ENCODE assay signal across 4 worm cellular contexts in genomic region chrX:11093985-11094593, ce11.
A peak's percentile ranks its signal among the peaks of the same experiment; 100 is the strongest.
TF ChIP-seq lines count a peak whose summit lies in the region.

No protein-coding gene starts in this region.

TF ChIP-seq in whole organism, L2 larva, 48 proteins besides CTCF, POLR2A, EP300 and RAD21 (continues in another document):
- TF ChIP-seq elt-1 (tag; optimal IDR thresholded peaks at IDR 0.05; lab: Kevin White, UChicago) (peak; percentile 54), alr-1 (tag; optimal IDR thresholded peaks at IDR 0.05; lab: Kevin White, UChicago) (peak; percentile 61), nhr-129 (tag; optimal IDR thresholded peaks at IDR 0.05; lab: Kevin White, UChicago) (peak; percentile 100), nhr-12 (tag; optimal IDR thresholded peaks at IDR 0.05; lab: Kevin White, UChicago) (peak; percentile 75), fos-1 (tag; optimal IDR thresholded peaks at IDR 0.05; lab: Kevin White, UChicago) (peak; percentile 100), mab-5 (tag; optimal IDR thresholded peaks at IDR 0.05; lab: Kevin White, UChicago) (peak; percentile 99), sem-4 (tag; optimal IDR thresholded peaks at IDR 0.05; lab: Kevin White, UChicago) (peak; percentile 99), sma-3 (GFP tag; optimal IDR thresholded peaks at IDR 0.05; lab: Kevin White, UChicago) (peak; percentile 100), F13H6.1 (tag; optimal IDR thresholded peaks at IDR 0.05; lab: Kevin White, UChicago) (peak; percentile 100), blmp-1 (tag; optimal IDR thresholded peaks at IDR 0.05; lab: Kevin White, UChicago; ENCODE audit: insufficient read depth) (peak; percentile 88), ceh-16 (tag; optimal IDR thresholded peaks at IDR 0.05; lab: Kevin White, UChicago) (peak; percentile 95), unc-55 (GFP tag; optimal IDR thresholded peaks at IDR 0.05; lab: Kevin White, UChicago) (peak; percentile 100), lin-13 (GFP tag; optimal IDR thresholded peaks at IDR 0.05; lab: Kevin White, UChicago) (peak; percentile 99), R02D3.7 (tag; optimal IDR thresholded peaks at IDR 0.05; lab: Kevin White, UChicago) (peak; percentile 89), mbf-1 (tag; optimal IDR thresholded peaks at IDR 0.05; lab: Kevin White, UChicago) (peak; percentile 82), nhr-25 (tag; optimal IDR thresholded peaks at IDR 0.05; lab: Kevin White, UChicago) (peak; percentile 99), ama-1 (optimal IDR thresholded peaks at IDR 0.05; lab: Kevin White, UChicago) (peak; percentile 66), peb-1 (tag; optimal IDR thresholded peaks at IDR 0.05; lab: Kevin White, UChicago) (peak; percentile 26), ztf-1 (GFP tag; conservative IDR thresholded peaks at IDR 0.05; lab: Robert Waterston, UW) (peak; percentile 93; the same call in 1 of the 2 replicates), lin-11 (tag; optimal IDR thresholded peaks at IDR 0.05; lab: Kevin White, UChicago) (peak; percentile 100), nhr-6 (tag; optimal IDR thresholded peaks at IDR 0.05; lab: Kevin White, UChicago) (peak; percentile 99), ZK546.5 (tag; optimal IDR thresholded peaks at IDR 0.05; lab: Kevin White, UChicago) (peak; percentile 90)

TF ChIP-seq in whole organism, L4 larva, 104 proteins besides CTCF, POLR2A, EP300 and RAD21 (continues in another document):
- TF ChIP-seq madf-9 (GFP tag; conservative IDR thresholded peaks at IDR 0.05; lab: Robert Waterston, UW), result peak; percentile 99
- TF ChIP-seq lsy-2 (tag; optimal IDR thresholded peaks at IDR 0.05; lab: Kevin White, UChicago), result peak; percentile 98
- TF ChIP-seq ama-1 (optimal IDR thresholded peaks at IDR 0.05; lab: Kevin White, UChicago), result no peak
- peak; percentile 97 to 99 for TF ChIP-seq daf-16 (GFP tag; optimal IDR thresholded peaks at IDR 0.05; lab: Kevin White, UChicago)
- peak; percentile 98 for TF ChIP-seq daf-16 (tag; optimal IDR thresholded peaks at IDR 0.05; lab: Kevin White, UChicago)
- no peak for TF ChIP-seq set-16 (GFP tag; IDR thresholded peaks at IDR 0.05; lab: Robert Waterston, UW)
- peak; percentile 98 for TF ChIP-seq nhr-48 (tag; optimal IDR thresholded peaks at IDR 0.05; lab: Kevin White, UChicago)
- TF ChIP-seq ZK337.2 (GFP tag; IDR thresholded peaks at IDR 0.05; lab: Robert Waterston, UW), result peak; percentile 94
- peak; percentile 68 for TF ChIP-seq unc-130 (GFP tag; optimal IDR thresholded peaks at IDR 0.05; lab: Kevin White, UChicago)
- peak; percentile 95 for TF ChIP-seq ztf-7 (tag; optimal IDR thresholded peaks at IDR 0.05; lab: Kevin White, UChicago)
- TF ChIP-seq madf-5 (GFP tag; IDR thresholded peaks at IDR 0.05; lab: Robert Waterston, UW), result peak; percentile 74 to 93
- peak; percentile 90 for TF ChIP-seq dmd-8 (GFP tag; IDR thresholded peaks at IDR 0.05; lab: Robert Waterston, UW)
- TF ChIP-seq mdt-29 (GFP tag; IDR thresholded peaks at IDR 0.05; lab: Robert Waterston, UW), result peak; percentile 97
- peak; percentile 100 for TF ChIP-seq aha-1 (tag; lab: Kevin White, UChicago)
- peak; percentile 97 for TF ChIP-seq lin-1 (GFP tag; IDR thresholded peaks at IDR 0.05; lab: Robert Waterston, UW)
- peak; percentile 24 for TF ChIP-seq daf-12 (tag; optimal IDR thresholded peaks at IDR 0.05; lab: Kevin White, UChicago)
- TF ChIP-seq nhr-102 (tag; optimal IDR thresholded peaks at IDR 0.05; lab: Kevin White, UChicago), result peak; percentile 100
- peak; percentile 36 for TF ChIP-seq R02D3.7 (tag; optimal IDR thresholded peaks at IDR 0.05; lab: Kevin White, UChicago)
- peak; percentile 28 for TF ChIP-seq ceh-62 (tag; optimal IDR thresholded peaks at IDR 0.05; lab: Kevin White, UChicago)
- peak; percentile 61 for TF ChIP-seq cey-2 (tag; optimal IDR thresholded peaks at IDR 0.05; lab: Kevin White, UChicago; ENCODE audit: borderline replicate concordance, insufficient read depth)
- peak; percentile 100 for TF ChIP-seq ceh-28 (tag; optimal IDR thresholded peaks at IDR 0.05; lab: Kevin White, UChicago)
- peak; percentile 96 for TF ChIP-seq arid-1 (GFP tag; conservative IDR thresholded peaks at IDR 0.05; lab: Robert Waterston, UW)
- TF ChIP-seq ZK546.5 (tag; optimal IDR thresholded peaks at IDR 0.05; lab: Kevin White, UChicago), result peak; percentile 67 to 83
- peak; percentile 100 for TF ChIP-seq fkh-10 (GFP tag; optimal IDR thresholded peaks at IDR 0.05; lab: Kevin White, UChicago)

TF ChIP-seq in whole organism, late embryonic, 69 proteins besides CTCF, POLR2A, EP300 and RAD21 (continues in another document):
- TF ChIP-seq ceh-14 (tag; optimal IDR thresholded peaks at IDR 0.05; lab: Kevin White, UChicago) (peak; percentile 93), pha-4 (tag; optimal IDR thresholded peaks at IDR 0.05; lab: Kevin White, UChicago) (peak; percentile 67), unc-3 (GFP tag; conservative IDR thresholded peaks at IDR 0.05; lab: Robert Waterston, UW) (peak; percentile 80), unc-3 (tag; optimal IDR thresholded peaks at IDR 0.05; lab: Kevin White, UChicago) (peak; percentile 89), rnt-1 (tag; optimal IDR thresholded peaks at IDR 0.05; lab: Kevin White, UChicago) (peak; percentile 99), gmeb-2 (tag; optimal IDR thresholded peaks at IDR 0.05; lab: Kevin White, UChicago) (peak; percentile 48), elt-2 (tag; optimal IDR thresholded peaks at IDR 0.05; lab: Kevin White, UChicago) (peak; percentile 85), ztf-16 (tag; optimal IDR thresholded peaks at IDR 0.05; lab: Kevin White, UChicago) (peak; percentile 95), ama-1 (optimal IDR thresholded peaks at IDR 0.05; lab: Kevin White, UChicago) (no peak), mec-3 (tag; optimal IDR thresholded peaks at IDR 0.05; lab: Kevin White, UChicago; ENCODE audit: borderline replicate concordance) (no peak), ceh-6 (GFP tag; optimal IDR thresholded peaks at IDR 0.05; lab: Kevin White, UChicago) (peak; percentile 66), madf-2 (tag; optimal IDR thresholded peaks at IDR 0.05; lab: Kevin White, UChicago) (peak; percentile 88), T23F11.4 (GFP tag; optimal IDR thresholded peaks at IDR 0.05; lab: Kevin White, UChicago) (peak; percentile 43), npax-4 (tag; optimal IDR thresholded peaks at IDR 0.05; lab: Kevin White, UChicago) (peak; percentile 15), ceh-9 (tag; optimal IDR thresholded peaks at IDR 0.05; lab: Kevin White, UChicago) (no peak), fax-1 (tag; optimal IDR thresholded peaks at IDR 0.05; lab: Kevin White, UChicago) (peak; percentile 51), Y22D7AL.16 (tag; optimal IDR thresholded peaks at IDR 0.05; lab: Kevin White, UChicago) (peak; percentile 67), elt-4 (tag; optimal IDR thresholded peaks at IDR 0.05; lab: Kevin White, UChicago) (no peak), sox-2 (GFP tag; IDR thresholded peaks at IDR 0.05; lab: Robert Waterston, UW) (peak; percentile 61), ceh-31 (tag; optimal IDR thresholded peaks at IDR 0.05; lab: Kevin White, UChicago) (peak; percentile 99), hlh-13 (GFP tag; optimal IDR thresholded peaks at IDR 0.05; lab: Kevin White, UChicago) (peak; percentile 58), nfya-1 (tag; optimal IDR thresholded peaks at IDR 0.05; lab: Kevin White, UChicago) (peak; percentile 99), pax-1 (tag; optimal IDR thresholded peaks at IDR 0.05; lab: Kevin White, UChicago) (peak; percentile 96), ceh-18 (tag; optimal IDR thresholded peaks at IDR 0.05; lab: Kevin White, UChicago) (peak; percentile 100), C38D4.7 (GFP tag; optimal IDR thresholded peaks at IDR 0.05; lab: Kevin White, UChicago) (peak; percentile 19), che-1 (tag; optimal IDR thresholded peaks at IDR 0.05; lab: Kevin White, UChicago) (peak; percentile 52)

TF ChIP-seq in whole organism, mixed stage, embryonic, 35 proteins besides CTCF, POLR2A, EP300 and RAD21 (continues in another document):
- TF ChIP-seq unc-120 (tag; optimal IDR thresholded peaks at IDR 0.05; lab: Kevin White, UChicago; ENCODE audit: poor library complexity, severe bottlenecking) (peak; percentile 82), ceh-83 (GFP tag; optimal IDR thresholded peaks at IDR 0.05; lab: Kevin White, UChicago) (peak; percentile 65), drap-1 (GFP tag; optimal IDR thresholded peaks at IDR 0.05; lab: Kevin White, UChicago) (peak; percentile 98), ceh-43 (GFP tag; optimal IDR thresholded peaks at IDR 0.05; lab: Kevin White, UChicago) (peak; percentile 11), unc-39 (tag; optimal IDR thresholded peaks at IDR 0.05; lab: Kevin White, UChicago) (peak; percentile 94), cnd-1 (tag; optimal IDR thresholded peaks at IDR 0.05; lab: Kevin White, UChicago) (peak; percentile 93), unc-62 (GFP tag; optimal IDR thresholded peaks at IDR 0.05; lab: Kevin White, UChicago) (peak; percentile 97), snpc-4 (tag; optimal IDR thresholded peaks at IDR 0.05; lab: Kevin White, UChicago) (no peak), ztf-11 (tag; optimal IDR thresholded peaks at IDR 0.05; lab: Kevin White, UChicago) (peak; percentile 98), mls-2 (tag; optimal IDR thresholded peaks at IDR 0.05; lab: Kevin White, UChicago) (peak; percentile 93), pha-4 (tag; optimal IDR thresholded peaks at IDR 0.05; lab: Kevin White, UChicago) (peak; percentile 99), elt-1 (tag; optimal IDR thresholded peaks at IDR 0.05; lab: Kevin White, UChicago; ENCODE audit: borderline replicate concordance, insufficient read depth) (peak; percentile 73), nhr-12 (tag; optimal IDR thresholded peaks at IDR 0.05; lab: Kevin White, UChicago) (peak; percentile 100), lsy-2 (tag; optimal IDR thresholded peaks at IDR 0.05; lab: Kevin White, UChicago) (peak; percentile 91), ham-2 (GFP tag; optimal IDR thresholded peaks at IDR 0.05; lab: Kevin White, UChicago) (no peak), sptf-1 (tag; optimal IDR thresholded peaks at IDR 0.05; lab: Kevin White, UChicago) (peak; percentile 93), elt-3 (tag; optimal IDR thresholded peaks at IDR 0.05; lab: Kevin White, UChicago) (peak; percentile 96), ces-1 (GFP tag; optimal IDR thresholded peaks at IDR 0.05; lab: Kevin White, UChicago) (peak; percentile 99), sem-2 (GFP tag; optimal IDR thresholded peaks at IDR 0.05; lab: Kevin White, UChicago) (no peak), nhr-2 (tag; optimal IDR thresholded peaks at IDR 0.05; lab: Kevin White, UChicago) (peak; percentile 73), mab-5 (tag; optimal IDR thresholded peaks at IDR 0.05; lab: Kevin White, UChicago) (peak; percentile 93), mep-1 (tag; optimal IDR thresholded peaks at IDR 0.05; lab: Kevin White, UChicago) (peak; percentile 99), zip-8 (tag; optimal IDR thresholded peaks at IDR 0.05; lab: Kevin White, UChicago) (no peak), bed-3 (GFP tag; optimal IDR thresholded peaks at IDR 0.05; lab: Kevin White, UChicago) (peak; percentile 30), lin-32 (GFP tag; optimal IDR thresholded peaks at IDR 0.05; lab: Kevin White, UChicago) (peak; percentile 83), tbx-8 (GFP tag; optimal IDR thresholded peaks at IDR 0.05; lab: Kevin White, UChicago) (peak; percentile 19), nhr-28 (tag; optimal IDR thresholded peaks at IDR 0.05; lab: Kevin White, UChicago) (peak; percentile 79), flh-1 (GFP tag; optimal IDR thresholded peaks at IDR 0.05; lab: Kevin White, UChicago) (no peak)
